Worm (Caenorhabditis elegans) whole organism, midembryonic: Measurements from ENCODE around the gene Y53F4B.11.
"Not testable (repeated sequence)": the region's sequence is repeated elsewhere in the genome, so short reads cannot be mapped to it uniquely, and the experiment has no call there.

Source experiments
- T22C8.4 ChIP-seq: fragments of 200-800 bp; sonication (Bioruptor generic); IDR thresholded peaks from 2 replicates; pipeline ENCODE4 v1.3.6; 2022; ENCODE audit warnings: missing genetic modification characterization, missing compliant biosample characterization
- cog-1 ChIP-seq: sonication (generic microtip); optimal IDR thresholded peaks from 2 replicates; lab custom pipeline; 2016; ENCODE audit warnings: missing genetic modification characterization, missing compliant biosample characterization
- flt-1 ChIP-seq: fragments of 200-800 bp; sonication (Bioruptor generic); IDR thresholded peaks from 2 replicates; pipeline ENCODE4 v1.3.6; 2022; ENCODE audit warnings: missing genetic modification characterization, missing compliant biosample characterization
- klf-2 ChIP-seq: fragments of 200-800 bp; sonication (Bioruptor generic); conservative IDR thresholded peaks from 2 replicates; pipeline ENCODE4 v1.3.6; 2022; ENCODE audit warnings: missing genetic modification reagents, missing genetic modification characterization, missing compliant biosample characterization
- med-1 ChIP-seq: sonication (generic microtip); optimal IDR thresholded peaks from 2 replicates; lab custom pipeline; 2017; ENCODE audit warnings: missing genetic modification characterization, mild to moderate bottlenecking, missing compliant biosample characterization, antibody characterized with exemption, missing genetic modification reagents; ENCODE audit not compliant: insufficient read depth
- ref-1 ChIP-seq: fragments of 200-800 bp; sonication (Bioruptor generic); conservative IDR thresholded peaks from 2 replicates; pipeline ENCODE4 v1.3.6; 2022; ENCODE audit warnings: missing genetic modification reagents, missing genetic modification characterization, missing compliant biosample characterization
- tab-1 ChIP-seq: fragments of 200-800 bp; sonication (Bioruptor generic); IDR thresholded peaks from 2 replicates; pipeline ENCODE4 v1.3.6; 2022; ENCODE audit warnings: missing genetic modification characterization, missing compliant biosample characterization
- ztf-23 ChIP-seq: fragments of 200-800 bp; sonication (Bioruptor generic); IDR thresholded peaks from 2 replicates; pipeline ENCODE4 v1.3.6; 2022; ENCODE audit warnings: missing genetic modification reagents, missing genetic modification characterization, missing compliant biosample characterization
- ztf-29 ChIP-seq: fragments of 200-800 bp; sonication (Bioruptor generic); IDR thresholded peaks from 2 replicates; pipeline ENCODE4 v1.3.6; 2022; ENCODE audit warnings: missing genetic modification reagents, missing genetic modification characterization, missing compliant biosample characterization

Y53F4B.11 gene

DNA sequence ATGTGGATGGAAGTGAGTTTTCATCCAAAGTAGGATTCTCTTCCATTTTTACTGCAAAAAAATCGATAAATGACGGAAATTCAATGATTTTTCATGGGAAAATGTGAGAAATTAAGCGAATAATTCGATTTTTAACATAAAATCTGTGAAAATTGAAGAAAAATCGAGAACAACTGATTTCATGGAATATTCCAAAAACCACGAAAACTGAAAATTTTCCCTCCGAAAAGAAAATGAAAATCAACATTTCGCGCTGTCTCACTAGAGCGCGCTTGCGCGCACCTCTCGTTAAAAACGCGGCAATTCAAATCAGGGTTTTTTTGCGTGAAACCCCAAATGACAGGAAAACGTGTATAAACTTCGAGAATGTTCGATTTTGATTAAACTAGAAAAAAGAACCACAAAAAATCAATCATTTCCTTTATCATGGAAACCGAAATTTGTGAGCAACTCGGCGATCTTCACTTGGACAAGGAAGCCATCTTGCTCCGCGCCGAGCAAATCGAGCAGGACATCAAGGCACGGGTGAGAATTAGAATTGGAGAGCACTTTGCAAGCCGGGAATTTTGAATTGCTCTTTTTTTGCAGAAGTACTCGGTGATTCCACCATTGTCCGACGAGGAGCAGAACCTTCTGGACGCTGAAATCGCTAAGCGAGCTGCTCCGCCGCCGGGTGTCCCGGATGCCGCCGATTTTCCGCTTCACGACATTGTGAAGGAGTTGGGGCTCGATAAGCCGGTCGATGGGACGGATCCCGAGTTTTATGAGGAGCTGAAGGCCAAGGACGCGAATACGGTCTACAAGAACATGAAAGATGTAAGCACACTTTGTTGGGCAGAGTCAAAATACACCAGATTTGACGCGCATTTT is at the start of gene Y53F4B.11, which contains the start of gene Y53F4B.9:
Gene Y53F4B.11, plus strand, starts transcription at position 383 of the 870 bp plus-strand sequence.
Gene Y53F4B.9, minus strand, starts transcription at position 51 of the 870 bp plus-strand sequence.
- peak; percentile 4 for TF ChIP-seq cog-1 (tag; lab: Kevin White, UChicago)
- no peak for TF ChIP-seq tab-1 (GFP tag; lab: Robert Waterston, UW)

DNA sequence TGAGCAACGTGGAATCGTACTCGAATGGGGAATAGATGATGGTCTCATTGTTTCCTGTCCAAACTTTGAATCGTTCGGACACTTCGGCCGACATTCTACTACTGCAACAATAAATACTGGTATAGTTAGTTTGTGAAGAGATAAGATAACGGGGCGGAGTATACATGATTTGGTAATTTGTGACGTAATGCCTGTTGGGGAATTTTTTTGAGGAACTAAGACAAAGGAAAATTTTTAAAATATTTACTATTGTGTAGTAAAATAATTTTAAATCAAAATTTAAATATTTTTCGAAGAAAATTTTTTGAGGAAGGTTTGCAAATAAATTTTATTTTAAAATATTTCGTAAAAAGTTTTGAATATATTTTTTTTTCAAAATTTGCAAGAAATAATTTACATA is 46.5 kb upstream of the Y53F4B.11 start, which contains the start of gene elo-9:
Gene elo-9, minus strand, starts transcription at position 101 of the 400 bp plus-strand sequence.
- TF ChIP-seq ref-1 (GFP tag; lab: Robert Waterston, UW) (no peak), klf-2 (GFP tag; lab: Robert Waterston, UW) (no peak), cog-1 (tag; lab: Kevin White, UChicago) (no peak), tab-1 (GFP tag; lab: Robert Waterston, UW) (no peak), ztf-23 (GFP tag; lab: Robert Waterston, UW) (no peak), med-1 (GFP tag; lab: Kevin White, UChicago) (no peak), flt-1 (no peak), T22C8.4 (GFP tag; lab: Robert Waterston, UW) (no peak), ztf-29 (no peak)

DNA sequence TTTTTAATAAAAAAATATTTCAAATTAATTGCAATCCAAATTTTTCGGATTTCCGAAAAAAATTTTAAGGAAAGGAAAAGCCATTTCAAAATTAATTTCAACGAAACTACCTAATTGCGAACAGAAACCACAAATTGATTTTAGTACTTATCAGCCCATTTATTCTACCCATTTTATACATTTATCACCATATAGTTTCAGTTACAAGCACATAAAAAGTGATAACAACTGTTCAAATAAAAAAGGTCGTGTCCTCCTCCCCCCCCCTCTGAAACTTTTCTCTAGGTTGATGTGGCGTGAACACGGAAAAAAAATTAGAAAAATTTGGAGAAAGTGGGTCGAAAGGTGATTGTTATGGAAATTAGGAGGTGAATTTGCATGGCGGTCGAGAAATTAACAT is 45.7 kb upstream of the Y53F4B.11 start:
- no peak for TF ChIP-seq ztf-23 (GFP tag; lab: Robert Waterston, UW)
- no peak for TF ChIP-seq tab-1 (GFP tag; lab: Robert Waterston, UW)

DNA sequence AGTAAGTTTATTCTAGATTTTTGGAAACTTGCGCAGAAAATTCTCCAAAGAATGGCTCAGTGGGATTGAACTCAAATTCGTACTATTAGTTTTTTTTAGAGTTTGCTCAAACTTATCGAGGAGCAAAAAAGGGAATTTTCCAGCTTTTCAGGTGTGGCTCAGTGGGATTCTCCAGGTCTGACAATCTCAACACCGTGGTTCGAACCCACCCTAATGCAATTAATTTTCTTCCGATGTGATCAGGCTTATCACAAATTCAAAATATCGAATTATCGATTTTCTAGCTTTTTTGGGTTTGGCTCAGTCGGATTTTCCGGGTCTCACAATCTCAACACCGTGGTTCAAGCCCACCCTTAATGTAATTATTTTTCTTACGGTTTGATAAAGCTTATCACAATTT is 44.1 kb upstream of the Y53F4B.11 start:
- no peak for TF ChIP-seq flt-1
- TF ChIP-seq tab-1 (GFP tag; lab: Robert Waterston, UW), result no peak
- no peak for TF ChIP-seq med-1 (GFP tag; lab: Kevin White, UChicago)
- no peak for TF ChIP-seq ref-1 (GFP tag; lab: Robert Waterston, UW)
- TF ChIP-seq cog-1 (tag; lab: Kevin White, UChicago), result no peak
- TF ChIP-seq klf-2 (GFP tag; lab: Robert Waterston, UW), result no peak
- no peak for TF ChIP-seq ztf-29

DNA sequence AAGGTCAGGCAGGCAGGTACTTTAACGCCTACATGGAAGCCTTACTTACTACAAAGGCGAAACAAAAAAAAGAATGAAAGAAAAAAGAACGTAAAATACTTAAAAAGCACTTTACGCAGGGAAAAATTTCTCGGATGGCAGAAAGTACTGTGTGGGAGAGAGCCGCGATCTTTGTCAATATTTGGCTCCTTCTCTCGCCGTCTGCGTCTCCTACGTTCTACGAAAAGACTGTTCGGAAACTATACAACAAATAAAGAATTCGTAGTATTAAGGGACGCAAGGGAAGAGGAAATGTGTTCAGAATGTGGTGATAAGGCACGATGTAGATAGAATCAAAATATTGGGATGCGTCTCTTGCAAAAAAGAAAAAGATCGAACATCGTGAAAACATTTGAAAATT is 43.5 kb upstream of the Y53F4B.11 start:
- TF ChIP-seq T22C8.4 (GFP tag; lab: Robert Waterston, UW), result no peak
- no peak for TF ChIP-seq ref-1 (GFP tag; lab: Robert Waterston, UW)

DNA sequence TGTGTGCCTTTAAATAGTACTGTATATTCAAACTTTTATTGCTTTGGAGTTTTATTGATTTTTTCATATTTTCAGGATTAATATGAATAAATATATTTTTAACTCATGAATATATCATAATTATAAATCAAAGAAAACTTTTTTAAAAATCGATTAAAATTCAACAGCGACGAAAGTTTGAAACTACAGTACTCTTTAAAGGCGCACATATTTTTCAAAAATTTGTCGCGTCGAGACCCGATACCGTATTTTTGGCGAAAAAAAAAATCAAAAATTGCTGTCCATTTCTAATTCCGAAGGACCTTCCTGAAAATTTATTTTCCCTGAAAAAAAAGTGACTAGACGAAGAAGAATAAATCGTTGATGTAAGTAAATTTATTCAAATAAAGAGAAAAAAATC is 42.3 kb upstream of the Y53F4B.11 start:
- TF ChIP-seq cog-1 (tag; lab: Kevin White, UChicago) (no peak), ztf-29 (no peak), med-1 (GFP tag; lab: Kevin White, UChicago) (no peak), klf-2 (GFP tag; lab: Robert Waterston, UW) (no peak), ztf-23 (GFP tag; lab: Robert Waterston, UW) (no peak)

DNA sequence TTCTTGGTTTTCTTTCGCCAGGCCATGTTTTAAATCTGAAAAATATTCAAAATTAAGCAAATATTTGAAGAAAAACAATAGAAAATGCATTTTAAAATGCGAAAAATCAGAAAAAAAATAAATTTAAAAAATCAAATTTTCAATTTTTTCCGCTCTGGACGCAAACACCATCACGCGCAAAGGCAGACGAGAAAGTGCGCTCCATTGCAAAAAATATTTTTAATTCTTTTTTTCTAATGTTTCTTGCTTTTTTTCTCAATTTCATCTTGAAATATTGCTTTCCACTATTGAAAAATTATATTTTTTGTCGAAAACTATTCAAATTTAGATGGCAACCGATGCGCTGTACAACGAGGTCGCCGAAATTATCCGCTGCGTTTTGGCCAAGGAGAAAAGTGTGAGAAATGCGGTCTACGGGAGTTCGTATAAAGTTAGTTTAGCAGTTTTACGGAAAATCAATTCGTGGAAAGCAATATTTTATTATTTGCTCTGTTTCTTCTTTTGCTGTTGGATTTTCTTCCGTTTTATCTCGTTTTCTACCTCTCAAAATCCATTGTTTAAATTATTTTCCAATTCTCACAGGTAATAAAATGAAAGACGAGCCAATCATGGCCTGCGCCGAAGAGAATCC is 41.1 kb upstream of the Y53F4B.11 start, which contains the start of the genes pole-4, nsun-5 and metl-2:
Gene pole-4, minus strand, starts transcription at position 35 of the 631 bp plus-strand sequence.
Gene nsun-5, plus strand, starts transcription at position 298 of the 631 bp plus-strand sequence.
Gene metl-2, plus strand, starts transcription at position 581 of the 631 bp plus-strand sequence.
- TF ChIP-seq med-1 (GFP tag; lab: Kevin White, UChicago) (no peak), tab-1 (GFP tag; lab: Robert Waterston, UW) (no peak), ztf-29 (no peak), ref-1 (GFP tag; lab: Robert Waterston, UW) (no peak), ztf-23 (GFP tag; lab: Robert Waterston, UW) (no peak), cog-1 (tag; lab: Kevin White, UChicago) (no peak), klf-2 (GFP tag; lab: Robert Waterston, UW) (no peak), flt-1 (no peak), T22C8.4 (GFP tag; lab: Robert Waterston, UW) (no peak)

DNA sequence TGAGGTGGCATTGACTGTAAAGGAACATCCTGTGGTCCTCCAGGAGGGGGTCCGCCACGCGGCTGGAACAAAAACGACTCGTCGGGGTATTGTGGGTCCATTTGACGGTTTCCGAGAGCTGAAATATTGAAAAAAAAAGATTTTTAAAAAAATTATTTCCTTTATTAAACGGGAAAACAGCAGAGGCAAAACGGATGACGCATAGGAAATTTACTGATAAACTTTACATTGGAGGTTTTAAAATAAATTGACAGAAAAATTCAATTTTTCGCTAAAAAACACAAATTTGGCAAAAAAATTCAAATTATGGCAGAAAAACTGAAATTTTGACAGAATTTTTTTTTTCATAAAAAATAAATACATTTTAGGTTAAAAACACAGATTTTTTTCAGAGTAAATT is 26.6 kb upstream of the Y53F4B.11 start, which contains the start of gene Y53F4B.5:
Gene Y53F4B.5, minus strand, starts transcription at position 101 of the 400 bp plus-strand sequence.
- TF ChIP-seq ztf-23 (GFP tag; lab: Robert Waterston, UW), result no peak
- TF ChIP-seq klf-2 (GFP tag; lab: Robert Waterston, UW), result no peak
- no peak for TF ChIP-seq flt-1
- TF ChIP-seq ztf-29, result no peak
- TF ChIP-seq tab-1 (GFP tag; lab: Robert Waterston, UW), result no peak
- no peak for TF ChIP-seq T22C8.4 (GFP tag; lab: Robert Waterston, UW)

DNA sequence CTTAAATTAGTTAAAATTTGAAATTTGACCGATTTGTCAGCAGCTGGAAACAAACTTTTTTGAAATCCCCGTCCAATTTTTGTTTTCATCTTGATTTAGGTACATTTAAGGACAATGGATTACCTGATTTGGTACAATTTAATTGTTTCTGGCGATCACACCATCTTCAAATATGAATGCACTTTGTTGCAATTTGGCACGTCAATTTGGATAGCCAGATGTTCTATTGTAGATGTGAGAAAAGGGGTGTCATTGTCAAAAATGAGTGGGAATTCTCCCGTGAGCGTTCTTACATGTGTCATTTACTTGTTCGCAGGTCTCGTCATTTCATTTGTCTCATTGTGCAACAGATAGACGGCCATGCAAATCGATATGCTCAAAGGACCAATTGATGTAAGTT is 22.4 kb upstream of the Y53F4B.11 start, which contains the start of gene Y53F4B.43:
Gene Y53F4B.43, plus strand, starts transcription at position 301 of the 400 bp plus-strand sequence.
- not testable (repeated sequence) for TF ChIP-seq klf-2 (GFP tag; lab: Robert Waterston, UW); cog-1 (tag; lab: Kevin White, UChicago); ref-1 (GFP tag; lab: Robert Waterston, UW)

DNA sequence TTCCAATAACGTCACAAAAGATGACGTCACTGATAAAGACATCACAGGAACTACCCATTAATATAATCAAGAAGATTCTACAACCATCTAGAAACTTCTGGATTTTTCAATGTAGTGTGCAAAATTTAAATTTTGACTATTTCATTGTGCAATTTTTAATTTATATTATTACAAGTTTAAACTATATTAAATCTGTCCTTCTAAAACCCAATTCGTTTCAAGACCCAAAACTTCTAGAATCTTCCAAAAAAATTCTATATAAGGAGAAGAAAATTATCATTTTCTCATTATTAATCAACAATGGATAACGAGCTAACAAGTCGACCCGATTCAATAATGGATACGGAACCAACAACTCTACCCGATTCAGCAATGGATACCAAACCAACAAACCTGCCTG is 17.9 kb upstream of the Y53F4B.11 start, which contains the start of gene Y53F4B.7:
Gene Y53F4B.7, plus strand, starts transcription at position 301 of the 400 bp plus-strand sequence.
- TF ChIP-seq T22C8.4 (GFP tag; lab: Robert Waterston, UW); flt-1; med-1 (GFP tag; lab: Kevin White, UChicago): not testable (repeated sequence)
